Fruit fly (Drosophila melanogaster) whole organism, embryonic: ENCODE measurements around the gene CG42711.
A peak's percentile ranks its signal among the peaks of the same experiment; 100 is the strongest.

Experiments used
- Aef1 ChIP-seq: fragments of 200-800 bp; sonication (Bioruptor generic); IDR thresholded peaks from 3 replicates; pipeline ENCODE4 v1.3.6; 2022; ENCODE audit warnings: missing biosample characterization, missing genetic modification characterization
- BtbVII ChIP-seq: fragments of 200-800 bp; sonication (Bioruptor generic); optimal IDR thresholded peaks from 3 replicates; lab custom pipeline; 2017; ENCODE audit warnings: missing biosample characterization, mild to moderate bottlenecking, missing genetic modification characterization
- CG10321 ChIP-seq: fragments of 200-800 bp; sonication (Bioruptor generic); IDR thresholded peaks from 2 replicates; pipeline ENCODE4 v1.3.6; 2022; ENCODE audit warnings: missing biosample characterization, missing genetic modification characterization
- CG13296 ChIP-seq: fragments of 200-800 bp; sonication (Bioruptor generic); optimal IDR thresholded peaks from 3 replicates; lab custom pipeline; 2018; ENCODE audit warnings: missing biosample characterization, mild to moderate bottlenecking, missing genetic modification characterization
- CG14965 ChIP-seq: fragments of 200-800 bp; sonication (Bioruptor generic); optimal IDR thresholded peaks from 2 replicates; lab custom pipeline; 2016; ENCODE audit warnings: missing biosample characterization, missing genetic modification characterization, borderline replicate concordance
- CG15073 ChIP-seq: fragments of 200-800 bp; sonication (Bioruptor generic); optimal IDR thresholded peaks from 2 replicates; lab custom pipeline; 2016; ENCODE audit warnings: missing biosample characterization, missing genetic modification characterization
- CG16779 ChIP-seq: fragments of 200-800 bp; sonication (Bioruptor generic); IDR thresholded peaks from 2 replicates; pipeline ENCODE4 v1.3.6; 2022; ENCODE audit warnings: missing biosample characterization, missing genetic modification characterization
- CG17186 ChIP-seq: fragments of 200-800 bp; sonication (Bioruptor generic); optimal IDR thresholded peaks from 3 replicates; lab custom pipeline; 2017; ENCODE audit warnings: missing biosample characterization, missing genetic modification reagents, missing genetic modification characterization
- CG17328 ChIP-seq: fragments of 200-800 bp; sonication (Bioruptor generic); IDR thresholded peaks from 2 replicates; pipeline ENCODE4 v1.3.6; 2022; ENCODE audit warnings: missing biosample characterization, missing genetic modification characterization
- CG17912 ChIP-seq: fragments of 200-800 bp; sonication (Bioruptor generic); optimal IDR thresholded peaks from 2 replicates; lab custom pipeline; 2018; ENCODE audit warnings: missing biosample characterization, mild to moderate bottlenecking, missing genetic modification characterization
- CG18262 ChIP-seq: fragments of 200-800 bp; optimal IDR thresholded peaks from 3 replicates; lab custom pipeline; 2019; ENCODE audit warnings: missing biosample characterization, mild to moderate bottlenecking, missing genetic modification characterization, moderate library complexity
- CG1832 ChIP-seq: fragments of 200-800 bp; sonication (Bioruptor generic); optimal IDR thresholded peaks from 2 replicates; lab custom pipeline; 2017; ENCODE audit warnings: missing biosample characterization, mild to moderate bottlenecking, missing genetic modification characterization, inconsistent platforms
- CG18619 ChIP-seq: fragments of 200-800 bp; sonication (Bioruptor generic); optimal IDR thresholded peaks from 3 replicates; lab custom pipeline; 2017; ENCODE audit warnings: missing biosample characterization, mild to moderate bottlenecking, missing genetic modification characterization
- CG2199 ChIP-seq: fragments of 200-800 bp; sonication (Bioruptor generic); IDR thresholded peaks from 3 replicates; pipeline ENCODE4 v1.3.6; 2022; ENCODE audit warnings: missing biosample characterization, missing genetic modification characterization
- CG34376 ChIP-seq: fragments of 200-800 bp; sonication (Bioruptor generic); optimal IDR thresholded peaks from 2 replicates; lab custom pipeline; 2018; ENCODE audit warnings: missing biosample characterization, mild to moderate bottlenecking, missing genetic modification characterization
- CG3995 ChIP-seq: fragments of 200-800 bp; sonication (Bioruptor generic); optimal IDR thresholded peaks from 3 replicates; lab custom pipeline; 2016; ENCODE audit warnings: missing biosample characterization, missing genetic modification characterization
- CG42726 ChIP-seq: fragments of 200-800 bp; sonication (Bioruptor generic); IDR thresholded peaks from 2 replicates; pipeline ENCODE4 v1.3.6; 2022; ENCODE audit warnings: missing biosample characterization, missing genetic modification characterization; ENCODE audit not compliant: partially characterized antibody
- CG4854 ChIP-seq: fragments of 200-800 bp; sonication (Bioruptor generic); optimal IDR thresholded peaks from 2 replicates; lab custom pipeline; 2016; ENCODE audit warnings: missing biosample characterization, missing genetic modification characterization, inconsistent platforms
- CG6254 ChIP-seq: fragments of 200-800 bp; sonication (Bioruptor generic); optimal IDR thresholded peaks from 3 replicates; lab custom pipeline; 2017; ENCODE audit warnings: mild to moderate bottlenecking, missing biosample characterization, missing genetic modification reagents, missing genetic modification characterization
- CG6654 ChIP-seq: fragments of 200-800 bp; sonication (Bioruptor generic); optimal IDR thresholded peaks from 2 replicates; lab custom pipeline; 2017; ENCODE audit warnings: missing biosample characterization, mild to moderate bottlenecking, missing genetic modification characterization
- CG7556 ChIP-seq: fragments of 200-800 bp; sonication (Bioruptor generic); optimal IDR thresholded peaks from 2 replicates; lab custom pipeline; 2017; ENCODE audit warnings: missing biosample characterization, mild to moderate bottlenecking, missing genetic modification characterization
- CG9215 ChIP-seq: fragments of 200-800 bp; sonication (Bioruptor generic); IDR thresholded peaks from 2 replicates; pipeline ENCODE4 v1.3.6; 2022; ENCODE audit warnings: missing biosample characterization, missing genetic modification characterization
- CG9932 ChIP-seq: fragments of 200-800 bp; sonication (Bioruptor generic); IDR thresholded peaks from 2 replicates; pipeline ENCODE4 v1.3.6; 2022; ENCODE audit warnings: missing biosample characterization, missing genetic modification characterization
- Dip3 ChIP-seq: fragments of 200-800 bp; sonication (Bioruptor generic); optimal IDR thresholded peaks from 3 replicates; lab custom pipeline; 2016; ENCODE audit warnings: missing biosample characterization, missing genetic modification characterization
- Doc2 ChIP-seq: fragments of 200-800 bp; sonication (Bioruptor generic); IDR thresholded peaks from 2 replicates; pipeline ENCODE4 v1.3.6; 2022; ENCODE audit warnings: missing biosample characterization, missing genetic modification characterization
- E2f1 ChIP-seq: fragments of 200-800 bp; sonication (Bioruptor generic); IDR thresholded peaks from 2 replicates; pipeline ENCODE4 v1.3.6; 2022; ENCODE audit warnings: missing biosample characterization, missing genetic modification characterization
- Eip74EF ChIP-seq, 2 experiments: fragments of 200-800 bp in 1 of 2; fragments of >200 bp in 1 of 2; sonication (Bioruptor generic) in 1 of 2; optimal IDR thresholded peaks; 2 replicates each; lab custom pipeline; 2017 to 2019; ENCODE audit warnings: missing biosample characterization in 2 of 2, missing genetic modification characterization in 2 of 2, mild to moderate bottlenecking in 1 of 2, moderate library complexity in 1 of 2
- Fer2 ChIP-seq: fragments of 200-800 bp; sonication (Bioruptor generic); optimal IDR thresholded peaks from 2 replicates; lab custom pipeline; 2018; ENCODE audit warnings: missing biosample characterization, mild to moderate bottlenecking, missing genetic modification characterization, moderate library complexity
- Gug ChIP-seq: fragments of 200-800 bp; sonication (Bioruptor generic); IDR thresholded peaks from 4 replicates; pipeline ENCODE4 v1.3.6; 2022; ENCODE audit warnings: missing biosample characterization, missing genetic modification characterization
- HLHmδ ChIP-seq: fragments of 200-800 bp; sonication (Bioruptor generic); optimal IDR thresholded peaks from 2 replicates; lab custom pipeline; 2018; ENCODE audit warnings: missing biosample characterization, mild to moderate bottlenecking, missing genetic modification characterization, moderate library complexity
- Hand ChIP-seq: fragments of 200-800 bp; sonication (Bioruptor generic); optimal IDR thresholded peaks from 2 replicates; lab custom pipeline; 2017; ENCODE audit warnings: mild to moderate bottlenecking, missing biosample characterization, missing genetic modification reagents, missing genetic modification characterization
- HmgZ ChIP-seq: fragments of 200-800 bp; sonication (Bioruptor generic); optimal IDR thresholded peaks from 2 replicates; lab custom pipeline; 2018; ENCODE audit warnings: missing biosample characterization, mild to moderate bottlenecking, missing genetic modification characterization
- MTF-1 ChIP-seq: fragments of 200-800 bp; sonication (Bioruptor generic); optimal IDR thresholded peaks from 2 replicates; lab custom pipeline; 2018; ENCODE audit warnings: missing biosample characterization, mild to moderate bottlenecking, missing genetic modification characterization, borderline replicate concordance
- Med ChIP-seq: fragments of 200-800 bp; sonication (Bioruptor generic); peaks from one replicate; lab custom pipeline; 2016; ENCODE audit warnings: missing biosample characterization, missing genetic modification characterization, mild to moderate bottlenecking, inconsistent platforms, moderate library complexity
- Ptx1 ChIP-seq: fragments of 200-800 bp; sonication (Bioruptor generic); IDR thresholded peaks from 2 replicates; pipeline ENCODE4 v1.3.6; 2022; ENCODE audit warnings: missing biosample characterization, missing genetic modification characterization
- Rx ChIP-seq: fragments of 200-800 bp; sonication (Bioruptor generic); IDR thresholded peaks from 2 replicates; pipeline ENCODE4 v1.3.6; 2022; ENCODE audit warnings: missing biosample characterization, missing genetic modification characterization
- bbx ChIP-seq: fragments of 200-800 bp; sonication (Bioruptor generic); IDR thresholded peaks from 2 replicates; pipeline ENCODE4 v1.3.6; 2022; ENCODE audit warnings: missing biosample characterization, missing genetic modification characterization; ENCODE audit not compliant: partially characterized antibody
- cad ChIP-seq: fragments of >200 bp; optimal IDR thresholded peaks from 2 replicates; lab custom pipeline; 2017; ENCODE audit warnings: missing biosample characterization, missing genetic modification characterization
- chinmo ChIP-seq: fragments of 200-800 bp; sonication (Bioruptor generic); IDR thresholded peaks from 4 replicates; pipeline ENCODE4 v1.3.6; 2022; ENCODE audit warnings: missing biosample characterization, missing genetic modification characterization; ENCODE audit not compliant: partially characterized antibody
- exex ChIP-seq: fragments of 200-800 bp; sonication (Bioruptor generic); optimal IDR thresholded peaks from 4 replicates; lab custom pipeline; 2018; ENCODE audit warnings: missing biosample characterization, mild to moderate bottlenecking, missing genetic modification characterization, moderate library complexity
- grn ChIP-seq: fragments of 200-800 bp; sonication (Bioruptor generic); optimal IDR thresholded peaks from 3 replicates; lab custom pipeline; 2017; ENCODE audit warnings: missing biosample characterization, missing genetic modification characterization
- lmd ChIP-seq: fragments of 200-800 bp; sonication (Bioruptor generic); IDR thresholded peaks from 2 replicates; pipeline ENCODE4 v1.3.6; 2022; ENCODE audit warnings: missing biosample characterization, missing genetic modification characterization
- otp ChIP-seq: fragments of 200-800 bp; sonication (Bioruptor generic); IDR thresholded peaks from 3 replicates; pipeline ENCODE4, ENCODE4 v1.3.6; 2022; ENCODE audit warnings: missing biosample characterization, missing genetic modification characterization
- pzg ChIP-seq: fragments of 200-800 bp; sonication (Bioruptor generic); optimal IDR thresholded peaks from 3 replicates; lab custom pipeline; 2018; ENCODE audit warnings: missing biosample characterization, mild to moderate bottlenecking, missing genetic modification characterization, moderate library complexity
- salm ChIP-seq: fragments of 200-800 bp; sonication (Bioruptor generic); optimal IDR thresholded peaks from 2 replicates; lab custom pipeline; 2018; ENCODE audit warnings: missing biosample characterization, mild to moderate bottlenecking, missing genetic modification characterization
- sc ChIP-seq, 3 experiments: fragments of >200 bp in 2 of 3; fragments of 200-800 bp in 1 of 3; sonication (Bioruptor generic) in 1 of 3; optimal IDR thresholded peaks; 2 replicates in 2 of 3; 3 replicates in 1 of 3; lab custom pipeline; 2017; ENCODE audit warnings: mild to moderate bottlenecking in 1 of 3, missing biosample characterization in 1 of 3, missing genetic modification characterization in 1 of 3, missing genetic modification reagents in 1 of 3
- sd ChIP-seq: fragments of 200-800 bp; sonication (Bioruptor generic); optimal IDR thresholded peaks from 3 replicates; lab custom pipeline; 2018; ENCODE audit warnings: missing biosample characterization, mild to moderate bottlenecking, missing genetic modification characterization, moderate library complexity
- sens-2 ChIP-seq: fragments of 200-800 bp; sonication (Bioruptor generic); IDR thresholded peaks from 2 replicates; pipeline ENCODE4 v1.3.6; 2022; ENCODE audit warnings: missing biosample characterization, missing genetic modification characterization
- sug ChIP-seq: fragments of 200-800 bp; optimal IDR thresholded peaks from 2 replicates; lab custom pipeline; 2019; ENCODE audit warnings: missing biosample characterization, mild to moderate bottlenecking, missing genetic modification characterization, moderate library complexity
- tin ChIP-seq: fragments of 200-800 bp; sonication (Bioruptor generic); optimal IDR thresholded peaks from 3 replicates; lab custom pipeline; 2016; ENCODE audit warnings: missing biosample characterization, missing genetic modification characterization

CG42711 gene

dm6 chr2L:13881387-13881902 lies 49.7 kb downstream of the CG42711 start:
- no peak for TF ChIP-seq cad (GFP tag; lab: Kevin White, UChicago)
- peak; percentile 10 for TF ChIP-seq Med (GFP tag; lab: Kevin White, UChicago)
- TF ChIP-seq exex (tag; lab: Kevin White, UChicago) = peak; percentile 34
- TF ChIP-seq Hand (GFP tag; lab: Kevin White, UChicago) = no peak
- no peak for TF ChIP-seq tin (GFP tag; lab: Kevin White, UChicago)
- no peak for TF ChIP-seq Gug
- no peak for TF ChIP-seq BtbVII (GFP tag; lab: Kevin White, UChicago)
- TF ChIP-seq otp (GFP tag; lab: Robert Waterston, UW) = no peak
- no peak for TF ChIP-seq CG6654
- peak; percentile 76 for TF ChIP-seq grn
- no peak for TF ChIP-seq Fer2 (tag; lab: Kevin White, UChicago)
- no peak for TF ChIP-seq CG7556
- peak; percentile 88 for TF ChIP-seq sug
- TF ChIP-seq CG14965 (GFP tag; lab: Kevin White, UChicago) = no peak
- TF ChIP-seq CG17328 = no peak
- TF ChIP-seq CG17912 (GFP tag; lab: Kevin White, UChicago) = no peak
- no peak for TF ChIP-seq E2f1 (GFP tag; lab: Robert Waterston, UW)
- no peak for TF ChIP-seq bbx (GFP tag; lab: Robert Waterston, UW)
- TF ChIP-seq sens-2 (GFP tag; lab: Robert Waterston, UW) = no peak
- no peak for TF ChIP-seq Ptx1 (GFP tag; lab: Robert Waterston, UW)
- TF ChIP-seq HmgZ (tag; lab: Kevin White, UChicago) = no peak
- TF ChIP-seq CG13296 (GFP tag; lab: Kevin White, UChicago) = no peak
- no peak for TF ChIP-seq Rx (GFP tag; lab: Robert Waterston, UW)
- no peak for TF ChIP-seq salm (tag; lab: Kevin White, UChicago)
- TF ChIP-seq CG9215 = no peak
- no peak for TF ChIP-seq lmd
- 0 out of 3 replicates have a peak, but pooled peaks have one; percentile 58 for TF ChIP-seq CG2199 (GFP tag; lab: Robert Waterston, UW)
- no peak for TF ChIP-seq CG16779
- no peak for TF ChIP-seq CG18262 (tag; lab: Kevin White, UChicago)
- TF ChIP-seq sc (optimal IDR thresholded peaks at IDR 0.05; lab: Kevin White, UChicago) = no peak
- no peak for TF ChIP-seq sc (GFP tag; optimal IDR thresholded peaks at IDR 0.05; lab: Kevin White, UChicago)
- TF ChIP-seq Dip3 (GFP tag; lab: Kevin White, UChicago) = no peak
- TF ChIP-seq CG9932 (GFP tag; lab: Robert Waterston, UW) = no peak
- peak; percentile 41 for TF ChIP-seq CG15073 (GFP tag; lab: Kevin White, UChicago)
- no peak for TF ChIP-seq CG18619
- TF ChIP-seq CG17186 = no peak
- TF ChIP-seq Aef1 (GFP tag; lab: Robert Waterston, UW) = no peak
- peak; percentile 24 for TF ChIP-seq sd (tag; lab: Kevin White, UChicago)
- TF ChIP-seq HLHmδ = no peak
- no peak for TF ChIP-seq CG3995 (GFP tag; lab: Kevin White, UChicago)
- TF ChIP-seq CG1832 = no peak
- TF ChIP-seq chinmo (GFP tag; lab: Robert Waterston, UW) = 0 out of 4 replicates have a peak, but pooled peaks have one; percentile 12
- no peak for TF ChIP-seq CG6254 (GFP tag; lab: Kevin White, UChicago)
- TF ChIP-seq CG42726 (GFP tag; lab: Robert Waterston, UW) = no peak
- no peak for TF ChIP-seq MTF-1 (GFP tag; lab: Kevin White, UChicago)
- no peak for TF ChIP-seq CG10321 (GFP tag; lab: Robert Waterston, UW)
- TF ChIP-seq CG34376 = peak; percentile 17
- no peak for TF ChIP-seq Doc2 (GFP tag; lab: Robert Waterston, UW)
- no peak for TF ChIP-seq pzg (GFP tag; lab: Kevin White, UChicago)
- TF ChIP-seq CG4854 (GFP tag; lab: Kevin White, UChicago) = no peak
- TF ChIP-seq Eip74EF (GFP tag; optimal IDR thresholded peaks at IDR 0.05; lab: Kevin White, UChicago) = no peak
